Worm (Caenorhabditis elegans) whole organism, midembryonic: ENCODE data around the gene F40F9.10.

ENCODE experiments used
- T22C8.4 ChIP-seq: fragments of 200-800 bp; sonication (Bioruptor generic); IDR thresholded peaks from 2 replicates; pipeline ENCODE4 v1.3.6; 2022; ENCODE audit warnings: missing genetic modification characterization, missing compliant biosample characterization
- cog-1 ChIP-seq: sonication (generic microtip); optimal IDR thresholded peaks from 2 replicates; lab custom pipeline; 2016; ENCODE audit warnings: missing genetic modification characterization, missing compliant biosample characterization
- flt-1 ChIP-seq: fragments of 200-800 bp; sonication (Bioruptor generic); IDR thresholded peaks from 2 replicates; pipeline ENCODE4 v1.3.6; 2022; ENCODE audit warnings: missing genetic modification characterization, missing compliant biosample characterization
- klf-2 ChIP-seq: fragments of 200-800 bp; sonication (Bioruptor generic); conservative IDR thresholded peaks from 2 replicates; pipeline ENCODE4 v1.3.6; 2022; ENCODE audit warnings: missing genetic modification reagents, missing genetic modification characterization, missing compliant biosample characterization
- med-1 ChIP-seq: sonication (generic microtip); optimal IDR thresholded peaks from 2 replicates; lab custom pipeline; 2017; ENCODE audit warnings: missing genetic modification characterization, mild to moderate bottlenecking, missing compliant biosample characterization, antibody characterized with exemption, missing genetic modification reagents; ENCODE audit not compliant: insufficient read depth
- ref-1 ChIP-seq: fragments of 200-800 bp; sonication (Bioruptor generic); conservative IDR thresholded peaks from 2 replicates; pipeline ENCODE4 v1.3.6; 2022; ENCODE audit warnings: missing genetic modification reagents, missing genetic modification characterization, missing compliant biosample characterization
- tab-1 ChIP-seq: fragments of 200-800 bp; sonication (Bioruptor generic); IDR thresholded peaks from 2 replicates; pipeline ENCODE4 v1.3.6; 2022; ENCODE audit warnings: missing genetic modification characterization, missing compliant biosample characterization
- ztf-23 ChIP-seq: fragments of 200-800 bp; sonication (Bioruptor generic); IDR thresholded peaks from 2 replicates; pipeline ENCODE4 v1.3.6; 2022; ENCODE audit warnings: missing genetic modification reagents, missing genetic modification characterization, missing compliant biosample characterization
- ztf-29 ChIP-seq: fragments of 200-800 bp; sonication (Bioruptor generic); IDR thresholded peaks from 2 replicates; pipeline ENCODE4 v1.3.6; 2022; ENCODE audit warnings: missing genetic modification reagents, missing genetic modification characterization, missing compliant biosample characterization

DNA sequence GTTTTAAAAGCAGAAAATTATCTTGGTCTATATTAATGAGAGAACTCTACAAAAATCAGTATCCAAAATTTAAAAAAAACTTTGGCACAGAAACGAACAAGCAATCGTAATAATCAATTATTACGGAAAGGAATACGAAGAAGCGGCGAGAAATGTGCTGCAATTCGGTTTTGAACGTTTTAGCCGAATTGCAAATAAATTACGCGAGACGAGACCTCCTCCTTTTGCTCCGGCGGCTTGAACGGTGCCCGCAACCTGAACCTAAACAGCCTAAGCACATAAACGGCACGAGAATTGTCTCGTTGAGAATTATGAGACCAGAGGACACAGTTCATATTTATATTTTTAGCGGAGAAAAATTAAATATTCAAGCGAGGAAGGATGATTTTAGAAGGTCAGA lies 24.1 kb downstream of the F40F9.10 start:
- TF ChIP-seq flt-1 (GFP tag; lab: Robert Waterston, UW): no peak
- no peak for TF ChIP-seq T22C8.4
- TF ChIP-seq tab-1 (GFP tag; lab: Robert Waterston, UW): no peak
- TF ChIP-seq ref-1 (GFP tag; lab: Robert Waterston, UW): no peak
- TF ChIP-seq ztf-23 (GFP tag; lab: Robert Waterston, UW): no peak
- no peak for TF ChIP-seq med-1 (GFP tag; lab: Kevin White, UChicago)
- TF ChIP-seq cog-1 (tag; lab: Kevin White, UChicago): no peak
- no peak for TF ChIP-seq klf-2 (GFP tag; lab: Robert Waterston, UW)
- no peak for TF ChIP-seq ztf-29 (GFP tag; lab: Robert Waterston, UW)
